Fruit fly (Drosophila melanogaster): ENCODE results near the gene bbg.

Gene bbg

DNA sequence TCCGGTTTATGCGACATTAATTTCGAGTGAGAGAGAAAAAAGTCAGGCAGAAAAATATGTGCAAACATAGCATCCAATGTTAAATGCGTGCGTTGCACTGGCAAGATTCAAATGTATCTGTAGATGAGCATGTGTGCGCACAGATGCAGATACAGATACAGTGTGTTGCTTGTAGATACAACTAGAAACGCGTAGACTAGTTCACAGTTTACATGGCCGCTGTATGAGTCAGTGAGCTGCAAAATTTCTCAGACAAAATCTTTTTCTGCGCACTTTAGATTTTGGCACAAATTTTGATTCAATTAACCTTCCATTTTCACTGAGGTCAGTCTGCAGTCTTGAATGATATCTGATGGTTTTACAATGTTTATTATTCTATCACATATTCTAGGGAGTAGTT, 20.1 kb upstream of the bbg start:
- TF ChIP-seq Hr4 (GFP tag; optimal IDR thresholded peaks at IDR 0.05) (no peak), CG9139 (GFP tag; optimal IDR thresholded peaks at IDR 0.05) (peak; percentile 3), CG7368 (GFP tag; optimal IDR thresholded peaks at IDR 0.05) (no peak), vri (GFP tag; optimal IDR thresholded peaks at IDR 0.05) (no peak), Hr38 (GFP tag; optimal IDR thresholded peaks at IDR 0.05) (no peak), CG6854 (GFP tag; optimal IDR thresholded peaks at IDR 0.05) (no peak), CG15336 (GFP tag; IDR thresholded peaks at IDR 0.05) (0 out of 2 replicates have a peak, but pooled peaks have one; percentile 11), CG8632 (GFP tag; optimal IDR thresholded peaks at IDR 0.05) (no peak), CG32006 (GFP tag; optimal IDR thresholded peaks at IDR 0.05) (no peak), CG3032 (tag; optimal IDR thresholded peaks at IDR 0.05) (no peak), CG3919 (GFP tag; optimal IDR thresholded peaks at IDR 0.05) (no peak), Ets96B (tag; optimal IDR thresholded peaks at IDR 0.05) (no peak), CG8119 (GFP tag; IDR thresholded peaks at IDR 0.05) (no peak; the same call in 2 of the 3 replicates), dsx (GFP tag; optimal IDR thresholded peaks at IDR 0.05; ENCODE audit: poor library complexity, severe bottlenecking) (peak; percentile 6), CG10631 (GFP tag; optimal IDR thresholded peaks at IDR 0.05) (no peak), Sox14 (GFP tag; optimal IDR thresholded peaks at IDR 0.05) (no peak), CG6163 (GFP tag; IDR thresholded peaks at IDR 0.05) (no peak), Ets21C (GFP tag; optimal IDR thresholded peaks at IDR 0.05) (no peak), eg (GFP tag; IDR thresholded peaks at IDR 0.05) (no peak), Blimp-1 (GFP tag; optimal IDR thresholded peaks at IDR 0.05) (no peak), net (GFP tag; optimal IDR thresholded peaks at IDR 0.05) (no peak), CG6808 (GFP tag; optimal IDR thresholded peaks at IDR 0.05) (peak; percentile 22), esn (GFP tag; optimal IDR thresholded peaks at IDR 0.05) (no peak), Gug (GFP tag; IDR thresholded peaks at IDR 0.05) (no peak), Lpt (GFP tag; optimal IDR thresholded peaks at IDR 0.05) (peak; percentile 31), CG6792 (GFP tag; optimal IDR thresholded peaks at IDR 0.05) (no peak), CG10669 (GFP tag; optimal IDR thresholded peaks at IDR 0.05) (no peak), CG34406 (GFP tag; optimal IDR thresholded peaks at IDR 0.05) (no peak), fd85E (GFP tag; optimal IDR thresholded peaks at IDR 0.05) (no peak), CG4318 (GFP tag; optimal IDR thresholded peaks at IDR 0.05) (no peak), fkh (GFP tag; optimal IDR thresholded peaks at IDR 0.05) (no peak), CG11294 (GFP tag; IDR thresholded peaks at IDR 0.05) (no peak), topi (GFP tag; optimal IDR thresholded peaks at IDR 0.05) (no peak), lz (GFP tag; optimal IDR thresholded peaks at IDR 0.05) (no peak)

- TF ChIP-seq CG6808 (GFP tag; optimal IDR thresholded peaks at IDR 0.05) (peak; percentile 20), fkh (GFP tag; optimal IDR thresholded peaks at IDR 0.05) (peak; percentile 95), svp (GFP tag) (peak; percentile 37), Eip75B (GFP tag; optimal IDR thresholded peaks at IDR 0.05) (no peak), Hr4 (GFP tag; optimal IDR thresholded peaks at IDR 0.05) (no peak), pdm3 (GFP tag; optimal IDR thresholded peaks at IDR 0.05) (no peak), Eip78C (GFP tag) (peak; percentile 35), Sox14 (GFP tag; optimal IDR thresholded peaks at IDR 0.05) (no peak), Sox15 (GFP tag; optimal IDR thresholded peaks at IDR 0.05) (no peak), CG31627 (GFP tag; optimal IDR thresholded peaks at IDR 0.05) (no peak), dsx (GFP tag; optimal IDR thresholded peaks at IDR 0.05; ENCODE audit: poor library complexity, severe bottlenecking) (peak; percentile 26), CG32006 (GFP tag; optimal IDR thresholded peaks at IDR 0.05) (peak; percentile 3), Eip93F (GFP tag; optimal IDR thresholded peaks at IDR 0.05) (no peak), ss (GFP tag; optimal IDR thresholded peaks at IDR 0.05) (peak in 1 of 2 experiments; percentile 16), esn (GFP tag; optimal IDR thresholded peaks at IDR 0.05) (no peak), CG15336 (GFP tag; IDR thresholded peaks at IDR 0.05) (no peak)
Observed at dm6 chr3L:14555052-14555451, 19.0 kb upstream of the bbg start.

Measured in whole organism, prepupa.